In genomic region chrIII:9528824-9529223, ce11 we compare ENCODE assay signal across 2 worm cellular contexts.
TF ChIP-seq lines count a peak whose summit lies in the region.

Gene ZK1098.2, plus strand, starts transcription at chrIII:9529159.

TF ChIP-seq in whole organism, L1 larva, 84 proteins besides CTCF, POLR2A, EP300 and RAD21 (continued from another document):
- TF ChIP-seq ceh-63 (GFP tag; optimal IDR thresholded peaks at IDR 0.05; lab: Kevin White, UChicago) (no peak), skn-1 (tag; optimal IDR thresholded peaks at IDR 0.05; lab: Kevin White, UChicago) (peak; percentile 1), nhr-12 (tag; optimal IDR thresholded peaks at IDR 0.05; lab: Kevin White, UChicago) (no peak), snu-23 (GFP tag; optimal IDR thresholded peaks at IDR 0.05; lab: Kevin White, UChicago) (peak; percentile 23), tlp-1 (tag; optimal IDR thresholded peaks at IDR 0.05; lab: Kevin White, UChicago) (no peak), F16B12.6 (tag; optimal IDR thresholded peaks at IDR 0.05; lab: Kevin White, UChicago) (peak; percentile 80), lin-35 (GFP tag; optimal IDR thresholded peaks at IDR 0.05; lab: Kevin White, UChicago) (peak; percentile 22 to 32), elt-3 (tag; optimal IDR thresholded peaks at IDR 0.05; lab: Kevin White, UChicago) (peak in 1 of 6 experiments; percentile 7), nhr-90 (tag; optimal IDR thresholded peaks at IDR 0.05; lab: Kevin White, UChicago; ENCODE audit: poor library complexity) (no peak), isw-1 (GFP tag; IDR thresholded peaks at IDR 0.05; lab: Robert Waterston, UW) (no peak), C16A3.4 (tag; optimal IDR thresholded peaks at IDR 0.05; lab: Kevin White, UChicago) (peak; percentile 28), nhr-77 (tag; optimal IDR thresholded peaks at IDR 0.05; lab: Kevin White, UChicago) (no peak), mep-1 (tag; optimal IDR thresholded peaks at IDR 0.05; lab: Kevin White, UChicago) (peak; percentile 68), C04F5.9 (tag; optimal IDR thresholded peaks at IDR 0.05; lab: Kevin White, UChicago) (no peak), lin-15B (tag; optimal IDR thresholded peaks at IDR 0.05; lab: Kevin White, UChicago) (no peak), lsy-2 (tag; optimal IDR thresholded peaks at IDR 0.05; lab: Kevin White, UChicago) (peak; percentile 30 to 53), efl-1 (optimal IDR thresholded peaks at IDR 0.05; lab: Kevin White, UChicago) (peak; percentile 5 to 14), efl-1 (GFP tag; optimal IDR thresholded peaks at IDR 0.05 in 1 of 2; lab: Kevin White, UChicago) (peak in 1 of 2 experiments; percentile 23)
TF ChIP-seq in whole organism, L1 larva: peak in this region for 11.

TF ChIP-seq in whole organism, L4 larva, 104 proteins besides CTCF, POLR2A, EP300 and RAD21 (continued from another document):
- no peak for TF ChIP-seq tra-1 (GFP tag; IDR thresholded peaks at IDR 0.05; lab: Robert Waterston, UW)
- TF ChIP-seq hlh-30 (tag; optimal IDR thresholded peaks at IDR 0.05; lab: Kevin White, UChicago; ENCODE audit: insufficient read depth): peak; percentile 68
- TF ChIP-seq lin-38 (GFP tag; IDR thresholded peaks at IDR 0.05; lab: Robert Waterston, UW): peak; percentile 51
- no peak for TF ChIP-seq Y48G9A.11 (GFP tag; IDR thresholded peaks at IDR 0.05; lab: Robert Waterston, UW)
- TF ChIP-seq aly-2 (tag; optimal IDR thresholded peaks at IDR 0.05; lab: Kevin White, UChicago): no peak
- no peak for TF ChIP-seq dmd-6 (GFP tag; IDR thresholded peaks at IDR 0.05; lab: Robert Waterston, UW)
- no peak for TF ChIP-seq lin-15B (tag; optimal IDR thresholded peaks at IDR 0.05; lab: Kevin White, UChicago)
- no peak for TF ChIP-seq Y105C5A.15 (GFP tag; IDR thresholded peaks at IDR 0.05; lab: Robert Waterston, UW)
- no peak for TF ChIP-seq nhr-237 (tag; optimal IDR thresholded peaks at IDR 0.05; lab: Kevin White, UChicago)
- TF ChIP-seq lir-3 (tag; optimal IDR thresholded peaks at IDR 0.05; lab: Kevin White, UChicago): no peak
TF ChIP-seq in whole organism, L4 larva: peak in this region for 8.
